Worm (Caenorhabditis elegans) whole organism, midembryonic: ENCODE measurements around the gene egal-1.

Source experiments
- T22C8.4 ChIP-seq: fragments of 200-800 bp; sonication (Bioruptor generic); IDR thresholded peaks from 2 replicates; pipeline ENCODE4 v1.3.6; 2022; ENCODE audit warnings: missing genetic modification characterization, missing compliant biosample characterization
- cog-1 ChIP-seq: sonication (generic microtip); optimal IDR thresholded peaks from 2 replicates; lab custom pipeline; 2016; ENCODE audit warnings: missing genetic modification characterization, missing compliant biosample characterization
- flt-1 ChIP-seq: fragments of 200-800 bp; sonication (Bioruptor generic); IDR thresholded peaks from 2 replicates; pipeline ENCODE4 v1.3.6; 2022; ENCODE audit warnings: missing genetic modification characterization, missing compliant biosample characterization
- klf-2 ChIP-seq: fragments of 200-800 bp; sonication (Bioruptor generic); conservative IDR thresholded peaks from 2 replicates; pipeline ENCODE4 v1.3.6; 2022; ENCODE audit warnings: missing genetic modification reagents, missing genetic modification characterization, missing compliant biosample characterization
- med-1 ChIP-seq: sonication (generic microtip); optimal IDR thresholded peaks from 2 replicates; lab custom pipeline; 2017; ENCODE audit warnings: missing genetic modification characterization, mild to moderate bottlenecking, missing compliant biosample characterization, antibody characterized with exemption, missing genetic modification reagents; ENCODE audit not compliant: insufficient read depth
- ref-1 ChIP-seq: fragments of 200-800 bp; sonication (Bioruptor generic); conservative IDR thresholded peaks from 2 replicates; pipeline ENCODE4 v1.3.6; 2022; ENCODE audit warnings: missing genetic modification reagents, missing genetic modification characterization, missing compliant biosample characterization
- tab-1 ChIP-seq: fragments of 200-800 bp; sonication (Bioruptor generic); IDR thresholded peaks from 2 replicates; pipeline ENCODE4 v1.3.6; 2022; ENCODE audit warnings: missing genetic modification characterization, missing compliant biosample characterization
- ztf-23 ChIP-seq: fragments of 200-800 bp; sonication (Bioruptor generic); IDR thresholded peaks from 2 replicates; pipeline ENCODE4 v1.3.6; 2022; ENCODE audit warnings: missing genetic modification reagents, missing genetic modification characterization, missing compliant biosample characterization
- ztf-29 ChIP-seq: fragments of 200-800 bp; sonication (Bioruptor generic); IDR thresholded peaks from 2 replicates; pipeline ENCODE4 v1.3.6; 2022; ENCODE audit warnings: missing genetic modification reagents, missing genetic modification characterization, missing compliant biosample characterization

DNA sequence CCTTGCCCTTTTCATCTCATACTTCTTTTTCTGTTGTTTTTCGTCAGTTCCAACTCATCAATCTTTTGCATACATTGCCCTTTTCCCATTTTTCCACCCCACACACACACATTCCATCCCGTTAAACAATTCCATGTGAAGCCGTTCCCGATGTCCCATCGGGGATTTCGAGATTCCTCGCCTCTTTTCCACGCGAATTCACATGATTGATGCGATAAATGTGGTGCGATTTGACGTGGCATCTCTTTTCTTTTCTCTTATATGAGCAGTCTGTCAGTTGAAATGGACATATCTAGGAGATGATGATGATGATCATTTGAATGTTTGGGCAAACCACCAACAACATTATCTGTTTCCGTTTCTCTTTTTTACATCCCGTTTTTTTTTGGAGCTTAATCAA is 9.6 kb downstream of the egal-1 start:
- no peak for TF ChIP-seq T22C8.4
- no peak for TF ChIP-seq ref-1
- TF ChIP-seq med-1 (GFP tag; lab: Kevin White, UChicago), result no peak
- no peak for TF ChIP-seq ztf-23 (GFP tag; lab: Robert Waterston, UW)
- TF ChIP-seq ztf-29 (GFP tag; lab: Robert Waterston, UW), result no peak
- TF ChIP-seq flt-1 (GFP tag; lab: Robert Waterston, UW), result no peak
- TF ChIP-seq klf-2 (GFP tag; lab: Robert Waterston, UW), result no peak
- TF ChIP-seq tab-1, result no peak
- no peak for TF ChIP-seq cog-1 (tag; lab: Kevin White, UChicago)
